Worm (Caenorhabditis elegans) whole organism, L1 larva: ENCODE measurements around the gene srz-91.

ENCODE experiments used
- C04F5.9 ChIP-seq: sonication (generic microtip); optimal IDR thresholded peaks from 2 replicates; lab custom pipeline; 2016; ENCODE audit warnings: missing genetic modification characterization, missing compliant biosample characterization
- Y116A8C.19 ChIP-seq: sonication (generic microtip); optimal IDR thresholded peaks from 2 replicates; lab custom pipeline; 2016; ENCODE audit warnings: missing compliant biosample characterization, missing genetic modification characterization, borderline replicate concordance
- ama-1 ChIP-seq: fragments of 150-350 bp; optimal IDR thresholded peaks from 2 replicates; lab custom pipeline; 2014
- fos-1 ChIP-seq: fragments of 150-350 bp; optimal IDR thresholded peaks from 2 replicates; lab custom pipeline; 2014; ENCODE audit warnings: missing biosample characterization, missing genetic modification characterization
- nhr-76 ChIP-seq: sonication (generic microtip); optimal IDR thresholded peaks from 2 replicates; lab custom pipeline; 2017; ENCODE audit warnings: missing biosample characterization, missing genetic modification characterization
- unc-30 ChIP-seq: sonication (generic microtip); optimal IDR thresholded peaks from 2 replicates; lab custom pipeline; 2017; ENCODE audit warnings: missing biosample characterization, missing genetic modification characterization

DNA sequence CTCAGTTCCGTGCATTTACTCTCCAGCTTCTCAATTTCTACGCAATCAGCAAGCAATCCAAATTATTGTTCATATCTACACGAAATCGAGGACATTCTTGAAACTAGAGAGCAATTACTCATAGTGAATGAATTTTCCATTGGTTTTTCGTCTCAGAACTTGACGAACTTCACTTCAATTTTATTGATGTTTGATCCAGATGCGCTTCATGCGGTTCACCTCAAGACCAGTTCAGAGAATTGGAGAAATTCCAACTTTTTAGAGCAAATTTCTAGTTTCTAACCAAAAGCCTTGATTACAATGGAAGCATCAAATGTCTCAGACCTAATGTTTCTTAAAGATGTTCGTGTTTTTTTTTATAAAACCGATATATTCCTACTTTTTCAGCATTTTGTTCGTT lies 12.4 kb downstream of the srz-91 start, which contains the start of gene Y6G8.8:
- TF ChIP-seq Y116A8C.19 (no peak), C04F5.9 (tag; lab: Kevin White, UChicago) (no peak), nhr-76 (no peak), fos-1 (tag; lab: Kevin White, UChicago) (no peak), unc-30 (no peak), ama-1 (lab: Kevin White, UChicago) (no peak)
